Fruit fly (Drosophila melanogaster) whole organism, adult: ENCODE results near the gene nompC.

Source experiments
- CG11617 ChIP-seq: fragments of 200-800 bp; sonication (Bioruptor generic); optimal IDR thresholded peaks from 2 replicates; lab custom pipeline; 2017; ENCODE audit warnings: mild to moderate bottlenecking, missing biosample characterization, missing genetic modification reagents, missing genetic modification characterization
- CG12768 ChIP-seq: fragments of 200-800 bp; sonication (Bioruptor generic); optimal IDR thresholded peaks from 2 replicates; lab custom pipeline; 2017; ENCODE audit warnings: missing biosample characterization, missing genetic modification characterization, mild to moderate bottlenecking, moderate library complexity, missing genetic modification reagents
- CG14711 ChIP-seq: fragments of 200-800 bp; sonication (Bioruptor generic); optimal IDR thresholded peaks from 2 replicates; lab custom pipeline; 2018; ENCODE audit warnings: missing biosample characterization, mild to moderate bottlenecking, missing genetic modification characterization, moderate library complexity
- CG1620 ChIP-seq: fragments of 200-800 bp; sonication (Bioruptor generic); optimal IDR thresholded peaks from 2 replicates; lab custom pipeline; 2016; ENCODE audit warnings: missing biosample characterization, missing genetic modification characterization
- CG33017 ChIP-seq: fragments of 200-800 bp; sonication (Bioruptor generic); optimal IDR thresholded peaks from 2 replicates; lab custom pipeline; 2018; ENCODE audit warnings: missing biosample characterization, mild to moderate bottlenecking, missing genetic modification characterization, moderate library complexity
- CG5204 ChIP-seq: fragments of 200-800 bp; sonication (Bioruptor generic); optimal IDR thresholded peaks from 2 replicates; lab custom pipeline; 2016; ENCODE audit warnings: missing biosample characterization, missing genetic modification characterization
- CG7045 ChIP-seq: fragments of 200-800 bp; sonication (Bioruptor generic); optimal IDR thresholded peaks from 2 replicates; lab custom pipeline; 2017; ENCODE audit warnings: missing biosample characterization, mild to moderate bottlenecking, missing genetic modification characterization
- CG7101 ChIP-seq: fragments of 200-800 bp; sonication (Bioruptor generic); optimal IDR thresholded peaks from 2 replicates; lab custom pipeline; 2018; ENCODE audit warnings: missing biosample characterization, mild to moderate bottlenecking, missing genetic modification characterization, moderate library complexity
- Clk ChIP-seq: fragments of 200-800 bp; sonication (Bioruptor generic); optimal IDR thresholded peaks from 2 replicates; lab custom pipeline; 2017; ENCODE audit warnings: missing biosample characterization, missing genetic modification characterization
- Crg-1 ChIP-seq: fragments of 200-800 bp; sonication (Bioruptor generic); optimal IDR thresholded peaks from 2 replicates; lab custom pipeline; 2016; ENCODE audit warnings: missing biosample characterization, missing genetic modification characterization
- Hr96 ChIP-seq: fragments of 200-800 bp; sonication (Bioruptor generic); optimal IDR thresholded peaks from 2 replicates; lab custom pipeline; 2016; ENCODE audit warnings: missing biosample characterization, missing genetic modification characterization
- Mnt ChIP-seq: fragments of 200-800 bp; sonication (Bioruptor generic); optimal IDR thresholded peaks from 2 replicates; lab custom pipeline; 2016; ENCODE audit warnings: missing biosample characterization, mild to moderate bottlenecking, missing genetic modification characterization
- bab1 ChIP-seq: fragments of 200-800 bp; sonication (Bioruptor generic); optimal IDR thresholded peaks from 3 replicates; lab custom pipeline; 2019; ENCODE audit warnings: missing biosample characterization, mild to moderate bottlenecking, missing genetic modification characterization, moderate library complexity
- cic ChIP-seq: fragments of 200-800 bp; sonication (Bioruptor generic); optimal IDR thresholded peaks from 2 replicates; lab custom pipeline; 2017; ENCODE audit warnings: missing biosample characterization, mild to moderate bottlenecking, missing genetic modification characterization, moderate library complexity
- cnc ChIP-seq, 2 experiments: fragments of >200 bp; optimal IDR thresholded peaks; 2 replicates each; lab custom pipeline; 2017
- kay ChIP-seq: fragments of 200-800 bp; sonication (Bioruptor generic); peaks from one replicate; lab custom pipeline; 2016; ENCODE audit warnings: missing biosample characterization, missing genetic modification characterization, borderline replicate concordance
- ovo ChIP-seq: fragments of 200-800 bp; sonication (Bioruptor generic); optimal IDR thresholded peaks from 2 replicates; lab custom pipeline; 2016; ENCODE audit warnings: missing biosample characterization, missing genetic modification characterization
- pad ChIP-seq: fragments of 200-800 bp; sonication (Bioruptor generic); optimal IDR thresholded peaks from 3 replicates; lab custom pipeline; 2017; ENCODE audit warnings: missing biosample characterization, missing genetic modification characterization, mild to moderate bottlenecking, moderate library complexity, missing genetic modification reagents
- tj ChIP-seq: fragments of 200-800 bp; sonication (Bioruptor generic); optimal IDR thresholded peaks from 3 replicates; lab custom pipeline; 2017; ENCODE audit warnings: missing biosample characterization, mild to moderate bottlenecking, missing genetic modification characterization, moderate library complexity
- toe ChIP-seq: fragments of 200-800 bp; sonication (Bioruptor generic); optimal IDR thresholded peaks from 2 replicates; lab custom pipeline; 2016; ENCODE audit warnings: missing biosample characterization, missing genetic modification characterization

The nompC gene

DNA sequence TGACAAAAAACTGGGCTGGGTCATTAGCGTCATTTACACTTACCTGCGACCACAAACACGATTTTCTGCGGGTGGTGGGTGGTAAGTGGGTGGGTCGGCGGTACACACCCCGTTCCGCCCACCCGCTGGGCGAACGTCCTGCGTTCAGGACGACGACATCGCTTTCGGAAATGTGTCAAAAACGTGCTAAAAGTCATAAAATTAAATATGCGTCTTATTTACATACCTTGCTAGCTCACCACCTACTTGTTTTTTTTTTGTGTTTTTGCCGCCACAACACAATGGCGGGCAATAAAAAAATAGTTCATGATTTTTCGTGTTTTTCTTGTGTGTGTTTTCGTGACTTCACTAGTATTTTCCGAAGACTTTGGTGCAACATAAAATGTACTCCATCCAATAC, 66.5 kb downstream of the nompC start:
- TF ChIP-seq CG33017 (no peak), tj (no peak), kay (no peak), CG7045 (no peak), Clk (no peak), CG14711 (tag; lab: Kevin White, UChicago) (no peak), Hr96 (GFP tag; lab: Kevin White, UChicago) (no peak)

- TF ChIP-seq CG33017 = no peak
- no peak for TF ChIP-seq Hr96 (GFP tag; lab: Kevin White, UChicago)
- TF ChIP-seq cic (GFP tag; lab: Kevin White, UChicago) = no peak
- no peak for TF ChIP-seq Mnt (GFP tag; lab: Kevin White, UChicago)
- no peak for TF ChIP-seq Crg-1
- no peak for TF ChIP-seq CG1620 (GFP tag; lab: Kevin White, UChicago)
- no peak for TF ChIP-seq kay
- no peak for TF ChIP-seq tj
- TF ChIP-seq Clk = no peak
- TF ChIP-seq cnc (optimal IDR thresholded peaks at IDR 0.05; lab: Kevin White, UChicago) = no peak
- no peak for TF ChIP-seq ovo
- no peak for TF ChIP-seq bab1 (GFP tag; lab: Kevin White, UChicago)
- no peak for TF ChIP-seq toe
- TF ChIP-seq CG12768 = no peak
- no peak for TF ChIP-seq CG7101 (tag; lab: Kevin White, UChicago)
- no peak for TF ChIP-seq pad
- no peak for TF ChIP-seq CG11617
- TF ChIP-seq CG14711 (tag; lab: Kevin White, UChicago) = no peak
- TF ChIP-seq CG5204 (GFP tag; lab: Kevin White, UChicago) = no peak
These were observed 68.7 kb downstream of the nompC start for dm6 chr2L:5414635-5415191.
